Fruit fly (Drosophila melanogaster) whole organism, wandering third instar larva: ENCODE data around the gene CG3823.

ENCODE experiments used
- Abd-B ChIP-seq: fragments of >200 bp; optimal IDR thresholded peaks from 2 replicates; lab custom pipeline; 2017; ENCODE audit warnings: missing biosample characterization, missing genetic modification characterization
- CG32264 ChIP-seq: fragments of 200-800 bp; sonication (Bioruptor generic); optimal IDR thresholded peaks from 2 replicates; lab custom pipeline; 2016; ENCODE audit warnings: missing biosample characterization, missing genetic modification characterization
- CG9705 ChIP-seq: fragments of 200-800 bp; sonication (Bioruptor generic); optimal IDR thresholded peaks from 2 replicates; lab custom pipeline; 2018; ENCODE audit warnings: missing biosample characterization, mild to moderate bottlenecking, missing genetic modification characterization
- CrebA ChIP-seq: fragments of 200-800 bp; sonication (Bioruptor generic); optimal IDR thresholded peaks from 2 replicates; lab custom pipeline; 2016; ENCODE audit warnings: missing biosample characterization, mild to moderate bottlenecking, missing genetic modification characterization, borderline replicate concordance
- Dfd ChIP-seq: fragments of >200 bp; optimal IDR thresholded peaks from 2 replicates; lab custom pipeline; 2017; ENCODE audit warnings: missing biosample characterization, missing genetic modification characterization
- Dif ChIP-seq: fragments of 200-275, 200-300 bp; sonication (Bioruptor generic); optimal IDR thresholded peaks from 2 replicates; lab custom pipeline; 2018; ENCODE audit warnings: missing biosample characterization, missing genetic modification characterization; ENCODE audit not compliant: partially characterized antibody
- GATAd ChIP-seq: sonication (Bioruptor generic); optimal IDR thresholded peaks from 2 replicates; lab custom pipeline; 2016; ENCODE audit warnings: missing biosample characterization, missing genetic modification characterization
- HLH106 ChIP-seq: fragments of 200-800 bp; optimal IDR thresholded peaks from 3 replicates; lab custom pipeline; 2019; ENCODE audit warnings: missing biosample characterization, mild to moderate bottlenecking, missing genetic modification characterization, moderate library complexity
- Hnf4 ChIP-seq: fragments of 200-800 bp; sonication (Bioruptor generic); optimal IDR thresholded peaks from 2 replicates; lab custom pipeline; 2016; ENCODE audit warnings: missing biosample characterization, mild to moderate bottlenecking, missing genetic modification characterization
- Hr78 ChIP-seq: fragments of >200 bp; optimal IDR thresholded peaks from 2 replicates; lab custom pipeline; 2017; ENCODE audit warnings: missing biosample characterization, missing genetic modification characterization
- Hr83 ChIP-seq: fragments of 200-300 bp; sonication (Bioruptor generic); optimal IDR thresholded peaks from 2 replicates; lab custom pipeline; 2016; ENCODE audit warnings: missing biosample characterization, mild to moderate bottlenecking, missing genetic modification characterization, moderate library complexity; ENCODE audit not compliant: poor library complexity, severe bottlenecking
- Jra ChIP-seq: sonication (Bioruptor generic); optimal IDR thresholded peaks from 2 replicates; lab custom pipeline; 2016; ENCODE audit warnings: missing biosample characterization, missing genetic modification characterization
- Mio ChIP-seq: sonication (Bioruptor generic); optimal IDR thresholded peaks from 2 replicates; lab custom pipeline; 2016; ENCODE audit warnings: missing biosample characterization, missing genetic modification characterization
- Myc ChIP-seq: fragments of >200 bp; optimal IDR thresholded peaks from 2 replicates; lab custom pipeline; 2017
- N ChIP-seq: fragments of >200 bp; optimal IDR thresholded peaks from 2 replicates; lab custom pipeline; 2018; ENCODE audit warnings: missing biosample characterization, missing external identifiers, missing genetic modification characterization
- OdsH ChIP-seq: fragments of 200-800 bp; sonication (Bioruptor generic); optimal IDR thresholded peaks from 2 replicates; lab custom pipeline; 2016; ENCODE audit warnings: missing biosample characterization, mild to moderate bottlenecking, missing genetic modification characterization
- Rel ChIP-seq, 2 experiments: fragments of 200-800 bp; sonication (Bioruptor generic) in 1 of 2; optimal IDR thresholded peaks; 2 replicates in 1 of 2; 3 replicates in 1 of 2; lab custom pipeline; 2016 to 2019; ENCODE audit warnings: mild to moderate bottlenecking in 2 of 2, missing biosample characterization in 2 of 2, missing genetic modification characterization in 2 of 2, moderate library complexity in 1 of 2
- Sp1 ChIP-seq: fragments of 200-800 bp; sonication (Bioruptor generic); optimal IDR thresholded peaks from 3 replicates; lab custom pipeline; 2019; ENCODE audit warnings: missing biosample characterization, mild to moderate bottlenecking, missing genetic modification characterization, moderate library complexity
- Vsx2 ChIP-seq: fragments of 200-300, 225-300 bp; sonication (Bioruptor generic); optimal IDR thresholded peaks from 2 replicates; lab custom pipeline; 2018; ENCODE audit warnings: missing biosample characterization, missing genetic modification characterization; ENCODE audit not compliant: partially characterized antibody
- br ChIP-seq: fragments of 200-800 bp; sonication (Bioruptor generic); optimal IDR thresholded peaks from 2 replicates; lab custom pipeline; 2016; ENCODE audit warnings: missing biosample characterization, missing genetic modification characterization
- brk ChIP-seq: fragments of 200-800 bp; sonication (Bioruptor generic); optimal IDR thresholded peaks from 2 replicates; lab custom pipeline; 2016; ENCODE audit warnings: missing biosample characterization, mild to moderate bottlenecking, missing genetic modification characterization
- dl ChIP-seq, 2 experiments: fragments of 175-275, 200-275 bp in 1 of 2; fragments of 200-275 bp in 1 of 2; sonication (Bioruptor generic); optimal IDR thresholded peaks; lab custom pipeline; 2018; ENCODE audit warnings: mild to moderate bottlenecking in 2 of 2, missing biosample characterization in 2 of 2, missing genetic modification characterization in 2 of 2, moderate library complexity in 2 of 2; ENCODE audit not compliant: partially characterized antibody in 2 of 2, insufficient read depth in 1 of 2
- dmrt93B ChIP-seq: fragments of 200-800 bp; sonication (Bioruptor generic); optimal IDR thresholded peaks from 2 replicates; lab custom pipeline; 2018; ENCODE audit warnings: missing biosample characterization, mild to moderate bottlenecking, missing genetic modification characterization
- dsf ChIP-seq: sonication (Bioruptor generic); optimal IDR thresholded peaks from 2 replicates; lab custom pipeline; 2016; ENCODE audit warnings: missing biosample characterization, missing genetic modification characterization, borderline replicate concordance
- ey ChIP-seq: fragments of 200-800 bp; sonication (Bioruptor generic); optimal IDR thresholded peaks from 2 replicates; lab custom pipeline; 2016; ENCODE audit warnings: missing biosample characterization, missing genetic modification characterization
- foxo ChIP-seq, 2 experiments: fragments of 200-800 bp; sonication (Bioruptor generic); optimal IDR thresholded peaks; 2 replicates in 1 of 2; 3 replicates in 1 of 2; lab custom pipeline; 2016 to 2017; ENCODE audit warnings: missing biosample characterization in 2 of 2, missing genetic modification characterization in 2 of 2
- fru ChIP-seq: fragments of 200-800 bp; sonication (Bioruptor generic); optimal IDR thresholded peaks from 3 replicates; lab custom pipeline; 2016; ENCODE audit warnings: missing biosample characterization, mild to moderate bottlenecking, missing genetic modification characterization
- h ChIP-seq: fragments of 200-800 bp; sonication (Bioruptor generic); optimal IDR thresholded peaks from 3 replicates; lab custom pipeline; 2016; ENCODE audit warnings: missing biosample characterization, mild to moderate bottlenecking, missing genetic modification characterization
- jim ChIP-seq: fragments of 175-275, 200-325 bp; sonication (Bioruptor generic); optimal IDR thresholded peaks from 2 replicates; lab custom pipeline; 2016; ENCODE audit warnings: missing biosample characterization, mild to moderate bottlenecking, missing genetic modification characterization
- lola ChIP-seq: fragments of >200 bp; optimal IDR thresholded peaks from 2 replicates; lab custom pipeline; 2017; ENCODE audit warnings: missing biosample characterization, missing genetic modification characterization
- pan ChIP-seq: fragments of >200 bp; optimal IDR thresholded peaks from 2 replicates; lab custom pipeline; 2017
- psq ChIP-seq: fragments of 200-800 bp; sonication (Bioruptor generic); optimal IDR thresholded peaks from 3 replicates; lab custom pipeline; 2017; ENCODE audit warnings: missing biosample characterization, mild to moderate bottlenecking, missing genetic modification characterization, moderate library complexity
- rgr ChIP-seq: fragments of 200-800 bp; sonication (Bioruptor generic); optimal IDR thresholded peaks from 3 replicates; lab custom pipeline; 2016; ENCODE audit warnings: missing biosample characterization, mild to moderate bottlenecking, missing genetic modification characterization
- sage ChIP-seq: fragments of 200-800 bp; sonication (Bioruptor generic); optimal IDR thresholded peaks from 2 replicates; lab custom pipeline; 2016; ENCODE audit warnings: missing biosample characterization, mild to moderate bottlenecking, missing genetic modification characterization
- sv ChIP-seq: fragments of 200-800 bp; sonication (Bioruptor generic); optimal IDR thresholded peaks from 3 replicates; lab custom pipeline; 2016; ENCODE audit warnings: missing biosample characterization, missing genetic modification characterization
- tai ChIP-seq: sonication (Bioruptor generic); optimal IDR thresholded peaks from 2 replicates; lab custom pipeline; 2016; ENCODE audit warnings: missing biosample characterization, missing genetic modification characterization
- usp ChIP-seq: fragments of >200 bp; optimal IDR thresholded peaks from 2 replicates; lab custom pipeline; 2017; ENCODE audit warnings: missing biosample characterization, missing genetic modification characterization
- woc ChIP-seq: sonication (Bioruptor generic); optimal IDR thresholded peaks from 2 replicates; lab custom pipeline; 2016; ENCODE audit warnings: missing biosample characterization, mild to moderate bottlenecking, missing genetic modification characterization

CG3823 gene

DNA sequence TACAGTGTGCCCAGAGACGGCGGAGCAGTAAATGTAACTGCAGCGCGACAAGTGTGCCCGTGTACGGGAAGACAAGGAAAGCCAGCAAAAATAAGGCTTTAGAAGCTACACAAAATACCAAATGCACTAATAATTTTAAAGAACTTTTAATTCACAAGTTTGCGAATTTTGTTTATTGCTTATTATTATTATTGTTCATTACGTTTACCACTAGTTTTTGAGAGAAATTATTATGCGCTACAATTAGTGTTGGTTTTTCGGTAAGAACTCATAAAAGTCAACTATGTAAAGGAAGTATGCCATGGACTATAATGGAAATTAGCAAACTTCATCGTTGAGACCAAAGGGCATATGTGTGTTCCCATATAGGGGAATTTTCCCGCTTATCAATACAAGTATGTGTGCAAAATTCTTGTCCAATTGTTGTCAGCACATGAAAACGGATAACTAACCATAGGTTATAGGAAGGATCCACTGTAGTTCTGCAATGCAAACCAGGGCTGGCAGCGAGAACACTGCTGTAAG lies 36.5 kb upstream of the CG3823 start, which contains the start of gene schlank:
Gene schlank, minus strand, starts transcription at position 42 of the 525 bp plus-strand sequence.
- peak; percentile 18 for TF ChIP-seq CG9705
- peak; percentile 32 for TF ChIP-seq fru (GFP tag; lab: Kevin White, UChicago)
- TF ChIP-seq OdsH (GFP tag; lab: Kevin White, UChicago): no peak
- TF ChIP-seq br (GFP tag; lab: Kevin White, UChicago): peak; percentile 38
- TF ChIP-seq psq: no peak
- no peak for TF ChIP-seq pan (lab: Kevin White, UChicago)
- TF ChIP-seq Hr83 (GFP tag; lab: Kevin White, UChicago): no peak
- TF ChIP-seq ey (GFP tag; lab: Kevin White, UChicago): peak; percentile 54
- no peak for TF ChIP-seq GATAd
- TF ChIP-seq h (GFP tag; lab: Kevin White, UChicago): peak; percentile 35
- peak; percentile 13 for TF ChIP-seq rgr (GFP tag; lab: Kevin White, UChicago)
- peak; percentile 76 for TF ChIP-seq woc
- peak; percentile 27 for TF ChIP-seq Hnf4 (GFP tag; lab: Kevin White, UChicago)
- peak in 1 of 2 experiments; percentile 60 for TF ChIP-seq foxo (GFP tag; optimal IDR thresholded peaks at IDR 0.05; lab: Kevin White, UChicago)
- peak; percentile 65 for TF ChIP-seq HLH106 (tag; lab: Kevin White, UChicago)
- peak; percentile 36 for TF ChIP-seq Sp1 (GFP tag; lab: Kevin White, UChicago)
- TF ChIP-seq sv (GFP tag; lab: Kevin White, UChicago): peak; percentile 43

- TF ChIP-seq Rel (GFP tag; optimal IDR thresholded peaks at IDR 0.05; lab: Kevin White, UChicago) (no peak), Rel (tag; optimal IDR thresholded peaks at IDR 0.05; lab: Kevin White, UChicago) (peak; percentile 3), CrebA (no peak)
Measured at dm6 chrX:6267745-6268582, 35.8 kb upstream of the CG3823 start, which contains the start of gene Spt6. Gene Spt6, plus strand, starts transcription at chrX:6267797.

- TF ChIP-seq CG9705 (no peak), Mio (GFP tag; lab: Kevin White, UChicago) (no peak), psq (no peak), CrebA (no peak), Hr78 (no peak), pan (lab: Kevin White, UChicago) (no peak), GATAd (no peak), fru (GFP tag; lab: Kevin White, UChicago) (peak; percentile 37), sage (GFP tag; lab: Kevin White, UChicago) (no peak), foxo (GFP tag; optimal IDR thresholded peaks at IDR 0.05; lab: Kevin White, UChicago) (peak in 1 of 2 experiments; percentile 27), sv (GFP tag; lab: Kevin White, UChicago) (no peak), brk (GFP tag; lab: Kevin White, UChicago) (no peak), Hr83 (GFP tag; lab: Kevin White, UChicago) (peak; percentile 16), OdsH (GFP tag; lab: Kevin White, UChicago) (no peak), Myc (peak; percentile 66), dmrt93B (GFP tag; lab: Kevin White, UChicago) (no peak), tai (GFP tag; lab: Kevin White, UChicago) (no peak), Sp1 (GFP tag; lab: Kevin White, UChicago) (peak; percentile 13), Abd-B (GFP tag; lab: Kevin White, UChicago) (no peak), Dfd (GFP tag; lab: Kevin White, UChicago) (no peak), usp (GFP tag; lab: Kevin White, UChicago) (no peak), dl (GFP tag; optimal IDR thresholded peaks at IDR 0.05; lab: Kevin White, UChicago; ENCODE audit: insufficient read depth in 1 of 2, partially characterized antibody in 2 of 2) (no peak), ey (GFP tag; lab: Kevin White, UChicago) (no peak), N (GFP tag; lab: Kevin White, UChicago) (no peak), dsf (GFP tag; lab: Kevin White, UChicago) (no peak), jim (no peak), HLH106 (tag; lab: Kevin White, UChicago) (no peak), br (GFP tag; lab: Kevin White, UChicago) (no peak), Rel (GFP tag; optimal IDR thresholded peaks at IDR 0.05; lab: Kevin White, UChicago) (no peak), Rel (tag; optimal IDR thresholded peaks at IDR 0.05; lab: Kevin White, UChicago) (peak; percentile 80), lola (GFP tag; lab: Kevin White, UChicago) (no peak), CG32264 (no peak), Hnf4 (GFP tag; lab: Kevin White, UChicago) (no peak), woc (peak; percentile 73), rgr (GFP tag; lab: Kevin White, UChicago) (peak; percentile 11), Jra (GFP tag; lab: Kevin White, UChicago) (no peak), Dif (GFP tag; lab: Kevin White, UChicago) (no peak), Vsx2 (no peak), h (GFP tag; lab: Kevin White, UChicago) (no peak)
Measured at dm6 chrX:6276590-6276989, 27.2 kb upstream of the CG3823 start, which contains the start of gene CG3566. Gene CG3566, minus strand, starts transcription at chrX:6276724.
